Worm (Caenorhabditis elegans) whole organism, early embryonic: ENCODE measurements around the gene aak-2.
A peak's percentile ranks its signal among the peaks of the same experiment; 100 is the strongest.

ENCODE experiments used
- B0310.2 ChIP-seq: sonication (generic microtip); optimal IDR thresholded peaks from 2 replicates; lab custom pipeline; 2016; ENCODE audit warnings: mild to moderate bottlenecking, missing genetic modification characterization, missing compliant biosample characterization
- F13C5.2 ChIP-seq: sonication (generic microtip); optimal IDR thresholded peaks from 2 replicates; lab custom pipeline; 2017; ENCODE audit warnings: mild to moderate bottlenecking, missing genetic modification characterization, inconsistent platforms, missing compliant biosample characterization
- aly-1 ChIP-seq: sonication (generic microtip); optimal IDR thresholded peaks from 2 replicates; lab custom pipeline; 2016; ENCODE audit warnings: missing genetic modification characterization, missing compliant biosample characterization
- ama-1 ChIP-seq: fragments of 150-350 bp; optimal IDR thresholded peaks from 2 replicates; lab custom pipeline; 2014
- ceh-13 ChIP-seq: fragments of 200-800 bp; sonication (Bioruptor generic); optimal IDR thresholded peaks from 2 replicates; lab custom pipeline; 2018; ENCODE audit warnings: mild to moderate bottlenecking, missing genetic modification characterization, missing compliant biosample characterization
- ceh-36 ChIP-seq: sonication (generic microtip); optimal IDR thresholded peaks from 2 replicates; lab custom pipeline; 2016; ENCODE audit warnings: missing genetic modification characterization, inconsistent platforms, missing compliant biosample characterization
- ets-7 ChIP-seq: sonication (generic microtip); optimal IDR thresholded peaks from 2 replicates; lab custom pipeline; 2016; ENCODE audit warnings: missing genotype, missing genetic modification characterization, missing compliant biosample characterization
- flt-1 ChIP-seq: fragments of 200-800 bp; sonication (Bioruptor generic); IDR thresholded peaks from 2 replicates; pipeline ENCODE4 v1.3.6; 2022; ENCODE audit warnings: missing genetic modification characterization, missing compliant biosample characterization
- hmbx-1 ChIP-seq: sonication (generic microtip); optimal IDR thresholded peaks from 2 replicates; lab custom pipeline; 2016; ENCODE audit warnings: mild to moderate bottlenecking, missing genetic modification characterization, missing compliant biosample characterization
- hmg-4 ChIP-seq: fragments of 200-800 bp; sonication (Bioruptor generic); optimal IDR thresholded peaks from 2 replicates; lab custom pipeline; 2018; ENCODE audit warnings: mild to moderate bottlenecking, missing genetic modification characterization, missing compliant biosample characterization
- hnd-1 ChIP-seq: sonication (generic microtip); optimal IDR thresholded peaks from 2 replicates; lab custom pipeline; 2016; ENCODE audit warnings: missing genetic modification characterization, missing compliant biosample characterization
- pes-1 ChIP-seq: fragments of 200-800 bp; sonication (Bioruptor generic); IDR thresholded peaks from 2 replicates; pipeline ENCODE4 v1.3.6; 2022; ENCODE audit warnings: missing genetic modification reagents, missing genetic modification characterization, missing compliant biosample characterization
- scrt-1 ChIP-seq: fragments of 200-800 bp; sonication (Bioruptor generic); IDR thresholded peaks from 2 replicates; pipeline ENCODE4 v1.3.6; 2022; ENCODE audit warnings: missing genetic modification characterization, missing compliant biosample characterization
- sea-1 ChIP-seq: fragments of 200-800 bp; sonication (Bioruptor generic); conservative IDR thresholded peaks from 2 replicates; pipeline ENCODE4 v1.3.6; 2022; ENCODE audit warnings: missing genetic modification characterization, missing compliant biosample characterization
- tbx-11 ChIP-seq: fragments of 200-800 bp; sonication (Bioruptor generic); IDR thresholded peaks from 2 replicates; pipeline ENCODE4 v1.3.6; 2022; ENCODE audit warnings: missing genetic modification characterization, missing compliant biosample characterization
- tbx-37 ChIP-seq: fragments of 200-800 bp; sonication (Bioruptor generic); conservative IDR thresholded peaks from 2 replicates; pipeline ENCODE4 v1.3.6; 2022; ENCODE audit warnings: missing genetic modification reagents, missing genetic modification characterization, missing compliant biosample characterization
- tra-4 ChIP-seq: sonication (generic microtip); optimal IDR thresholded peaks from 2 replicates; lab custom pipeline; 2017; ENCODE audit warnings: missing genetic modification characterization, missing compliant biosample characterization

The aak-2 gene

ce11 chrX:16775335-16775835 is 20.5 kb upstream of the aak-2 start:
- no peak for TF ChIP-seq ets-7 (tag; lab: Kevin White, UChicago)
- no peak for TF ChIP-seq F13C5.2 (tag; lab: Kevin White, UChicago)
- TF ChIP-seq sea-1 (GFP tag; lab: Robert Waterston, UW), result no peak
- TF ChIP-seq scrt-1, result no peak
- TF ChIP-seq ceh-36 (tag; lab: Kevin White, UChicago), result no peak
- TF ChIP-seq ama-1 (lab: Kevin White, UChicago), result no peak
- TF ChIP-seq hmg-4 (GFP tag; lab: Kevin White, UChicago), result no peak
- no peak for TF ChIP-seq tbx-11 (GFP tag; lab: Robert Waterston, UW)
- TF ChIP-seq ceh-13, result no peak

DNA sequence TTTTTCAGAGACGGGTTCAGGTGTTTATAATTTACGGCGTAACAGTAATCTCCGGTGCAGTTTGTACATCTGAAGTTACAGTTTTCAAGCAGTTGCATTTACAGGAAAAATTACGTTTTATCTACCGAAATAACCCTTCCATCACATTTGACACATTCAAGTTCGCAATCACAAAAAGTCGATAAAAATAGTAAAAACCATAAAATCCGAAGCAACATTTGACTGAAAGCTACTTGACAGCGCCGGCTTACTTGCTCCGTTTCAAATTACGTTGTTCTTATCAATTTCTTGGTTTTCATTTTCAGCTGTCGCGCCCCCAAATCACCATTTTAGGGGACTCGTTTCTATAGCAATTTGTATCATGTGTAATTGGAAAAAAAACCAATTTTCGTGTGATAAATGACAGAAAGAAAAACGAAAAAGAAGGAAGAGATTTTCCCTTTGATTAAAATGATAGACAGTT is 13.1 kb upstream of the aak-2 start, which contains the start of gene T01C8.3:
Gene T01C8.3, minus strand, starts transcription at position 413 of the 463 bp plus-strand sequence.
- TF ChIP-seq scrt-1 (no peak), hmg-4 (GFP tag; lab: Kevin White, UChicago) (no peak), pes-1 (GFP tag; lab: Robert Waterston, UW) (no peak), B0310.2 (no peak), tra-4 (no peak), aly-1 (tag; lab: Kevin White, UChicago) (no peak), ama-1 (lab: Kevin White, UChicago) (no peak), sea-1 (GFP tag; lab: Robert Waterston, UW) (no peak), ets-7 (tag; lab: Kevin White, UChicago) (no peak), hmbx-1 (tag; lab: Kevin White, UChicago) (no peak), flt-1 (GFP tag; lab: Robert Waterston, UW) (no peak), hnd-1 (no peak), tbx-37 (no peak), ceh-36 (tag; lab: Kevin White, UChicago) (no peak), ceh-13 (no peak), F13C5.2 (tag; lab: Kevin White, UChicago) (no peak), tbx-11 (GFP tag; lab: Robert Waterston, UW) (no peak)

ce11 chrX:16784038-16784437 is 11.8 kb upstream of the aak-2 start:
- no peak for TF ChIP-seq hnd-1

DNA sequence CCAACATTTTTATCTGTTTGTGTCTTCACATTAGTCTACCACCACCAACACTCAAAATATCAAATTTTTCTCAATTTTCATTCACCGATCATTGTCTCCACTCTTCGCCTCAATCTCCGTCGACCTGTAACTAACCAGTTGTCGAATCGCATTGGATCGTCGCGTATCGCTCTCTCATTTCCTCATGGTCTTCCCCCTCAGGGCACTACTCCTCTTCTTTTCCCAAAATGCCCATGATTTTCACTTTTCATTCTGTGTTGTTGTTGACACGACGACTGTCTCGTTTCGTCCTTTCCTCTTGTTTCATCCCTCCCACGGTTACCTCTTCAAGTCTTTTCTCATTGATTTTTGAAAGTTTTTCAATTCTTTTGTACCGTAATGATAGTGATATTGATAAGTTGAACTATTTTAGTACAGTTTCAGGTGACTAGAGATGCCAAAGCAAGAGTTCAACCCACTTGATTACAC is 9.8 kb upstream of the aak-2 start, which contains the start of gene T01C8.2:
Gene T01C8.2, plus strand, starts transcription at position 418 of the 468 bp plus-strand sequence.
- TF ChIP-seq hmbx-1 (tag; lab: Kevin White, UChicago) (no peak), ets-7 (tag; lab: Kevin White, UChicago) (no peak), tbx-37 (no peak), scrt-1 (no peak), hnd-1 (no peak), flt-1 (GFP tag; lab: Robert Waterston, UW) (no peak), F13C5.2 (tag; lab: Kevin White, UChicago) (no peak), B0310.2 (no peak), sea-1 (GFP tag; lab: Robert Waterston, UW) (no peak), pes-1 (GFP tag; lab: Robert Waterston, UW) (no peak), tbx-11 (GFP tag; lab: Robert Waterston, UW) (no peak), ama-1 (lab: Kevin White, UChicago) (no peak), ceh-36 (tag; lab: Kevin White, UChicago) (no peak)

- TF ChIP-seq flt-1 (GFP tag; lab: Robert Waterston, UW) (no peak), aly-1 (tag; lab: Kevin White, UChicago) (no peak), tbx-11 (GFP tag; lab: Robert Waterston, UW) (no peak), pes-1 (GFP tag; lab: Robert Waterston, UW) (no peak), ceh-13 (no peak), scrt-1 (no peak), hmg-4 (GFP tag; lab: Kevin White, UChicago) (no peak), ets-7 (tag; lab: Kevin White, UChicago) (no peak)
These were observed 8.7 kb upstream of the aak-2 start for ce11 chrX:16787152-16787551.

DNA sequence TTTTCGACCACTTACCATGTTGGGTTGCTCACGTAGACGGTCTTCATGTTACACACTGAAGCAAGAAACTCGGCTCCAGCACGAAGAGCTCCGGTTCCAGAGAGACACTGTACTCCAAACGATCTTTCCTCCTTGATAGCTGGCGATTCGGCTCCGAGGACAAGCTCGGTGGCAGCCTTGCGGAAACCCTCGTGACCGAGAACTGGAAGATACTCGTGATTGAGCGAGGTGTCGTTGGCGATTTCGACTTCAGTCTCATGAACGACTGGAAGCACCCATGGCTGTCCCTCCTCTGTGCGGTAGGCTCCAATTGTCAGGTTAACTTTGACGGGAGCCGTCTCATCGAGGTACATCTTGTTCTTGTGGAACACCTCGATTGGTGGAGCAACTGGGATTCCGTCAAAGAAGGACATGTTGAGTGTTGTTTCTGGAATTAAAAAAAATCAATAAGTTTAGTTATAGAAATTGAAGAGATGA is 3.1 kb upstream of the aak-2 start, which contains the start of gene got-1.2:
Gene got-1.2, minus strand, starts transcription at position 427 of the 477 bp plus-strand sequence.
- TF ChIP-seq aly-1 (tag; lab: Kevin White, UChicago) (no peak), ama-1 (lab: Kevin White, UChicago) (no peak), hnd-1 (no peak), tbx-11 (GFP tag; lab: Robert Waterston, UW) (no peak), B0310.2 (no peak), ceh-36 (tag; lab: Kevin White, UChicago) (no peak), scrt-1 (no peak)

DNA sequence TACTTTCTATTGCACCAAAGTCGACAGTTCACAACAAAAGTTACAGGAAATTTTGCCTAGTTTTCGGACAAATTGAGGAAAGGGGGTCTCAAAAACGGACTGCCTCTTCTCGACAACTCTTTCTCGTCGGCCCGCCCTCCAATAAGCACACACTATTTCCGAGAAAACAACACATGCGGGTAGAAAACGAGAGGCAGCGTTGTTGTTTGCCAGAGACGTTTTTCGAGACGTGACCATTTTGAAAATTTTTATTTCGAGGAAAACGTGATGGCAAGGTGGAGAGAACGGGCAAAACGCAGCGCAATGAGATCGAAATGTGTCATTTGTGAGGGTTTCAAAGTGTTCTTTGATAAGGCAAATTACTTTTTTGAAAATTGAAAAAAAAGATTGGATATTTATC is 2.4 kb upstream of the aak-2 start:
- TF ChIP-seq flt-1 (GFP tag; lab: Robert Waterston, UW), result no peak
- no peak for TF ChIP-seq scrt-1
- TF ChIP-seq hmg-4 (GFP tag; lab: Kevin White, UChicago), result no peak
- TF ChIP-seq hmbx-1 (tag; lab: Kevin White, UChicago), result no peak
- no peak for TF ChIP-seq tbx-11 (GFP tag; lab: Robert Waterston, UW)
- no peak for TF ChIP-seq pes-1 (GFP tag; lab: Robert Waterston, UW)
- TF ChIP-seq F13C5.2 (tag; lab: Kevin White, UChicago), result no peak
- no peak for TF ChIP-seq ama-1 (lab: Kevin White, UChicago)
- TF ChIP-seq aly-1 (tag; lab: Kevin White, UChicago), result no peak
- TF ChIP-seq B0310.2, result no peak
- TF ChIP-seq ceh-13, result no peak

DNA sequence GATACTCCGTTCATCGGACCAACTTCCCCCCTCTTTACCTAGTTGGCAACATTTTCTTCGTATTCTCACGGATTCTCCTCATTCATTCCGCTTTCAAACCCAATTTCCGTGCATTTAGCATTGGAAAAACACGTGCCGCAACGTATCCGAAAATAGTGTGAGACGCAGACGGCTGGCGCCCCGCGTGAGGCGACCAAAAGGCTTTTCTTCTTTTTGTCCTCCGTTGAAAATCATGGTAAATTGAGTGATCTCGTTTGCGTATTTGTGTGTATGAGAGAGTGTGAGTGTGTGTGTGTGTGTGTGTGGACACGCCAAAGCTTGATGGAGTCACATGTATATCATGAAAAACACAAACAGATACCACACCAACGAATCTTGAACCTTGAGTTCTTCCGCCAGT is 939 bp downstream of the aak-2 start:
- peak; percentile 16 for TF ChIP-seq aly-1 (tag; lab: Kevin White, UChicago)
- peak; percentile 50 for TF ChIP-seq hmg-4 (GFP tag; lab: Kevin White, UChicago)
- no peak for TF ChIP-seq F13C5.2 (tag; lab: Kevin White, UChicago)
